Fruit fly (Drosophila melanogaster): ENCODE data around the gene CG34454.

The CG34454 gene

dm6 chr3L:205723-206284 lies 26.3 kb downstream of the CG34454 start, which contains the start of the genes Gk1 and CG13876 (continued):
- TF ChIP-seq Myc (optimal IDR thresholded peaks at IDR 0.05), result peak; percentile 6
- no peak for TF ChIP-seq brk (GFP tag; optimal IDR thresholded peaks at IDR 0.05)
- TF ChIP-seq GATAd (GFP tag; optimal IDR thresholded peaks at IDR 0.05), result no peak
- TF ChIP-seq jim (GFP tag; optimal IDR thresholded peaks at IDR 0.05), result no peak

- TF ChIP-seq tai (GFP tag; optimal IDR thresholded peaks at IDR 0.05), result no peak
- no peak for TF ChIP-seq Rel (GFP tag; optimal IDR thresholded peaks at IDR 0.05)
- peak; percentile 32 for TF ChIP-seq Rel (tag; optimal IDR thresholded peaks at IDR 0.05)
- no peak for TF ChIP-seq GATAd (GFP tag; optimal IDR thresholded peaks at IDR 0.05)
- no peak for TF ChIP-seq Vsx2 (GFP tag; optimal IDR thresholded peaks at IDR 0.05; ENCODE audit: partially characterized antibody)
- peak; percentile 38 for TF ChIP-seq fru (GFP tag; optimal IDR thresholded peaks at IDR 0.05)
- TF ChIP-seq CG32264 (GFP tag; optimal IDR thresholded peaks at IDR 0.05), result no peak
- no peak for TF ChIP-seq jim (GFP tag; optimal IDR thresholded peaks at IDR 0.05)
- no peak for TF ChIP-seq woc (GFP tag; optimal IDR thresholded peaks at IDR 0.05)
- TF ChIP-seq lola (GFP tag; optimal IDR thresholded peaks at IDR 0.05), result no peak
- TF ChIP-seq foxo (GFP tag; optimal IDR thresholded peaks at IDR 0.05), result no peak
- peak; percentile 6 for TF ChIP-seq Myc (optimal IDR thresholded peaks at IDR 0.05)
- no peak for TF ChIP-seq pan (optimal IDR thresholded peaks at IDR 0.05)
- no peak for TF ChIP-seq sv (GFP tag; optimal IDR thresholded peaks at IDR 0.05)
Observed at dm6 chr3L:203536-204135, 28.5 kb downstream of the CG34454 start, which contains the start of gene NitFhit. Gene NitFhit, plus strand, starts transcription at chr3L:203730.

- TF ChIP-seq HLH106 (tag; optimal IDR thresholded peaks at IDR 0.05), result peak; percentile 78
- no peak for TF ChIP-seq Mio (GFP tag; optimal IDR thresholded peaks at IDR 0.05)
- TF ChIP-seq sv (GFP tag; optimal IDR thresholded peaks at IDR 0.05), result peak; percentile 12
- TF ChIP-seq fru (GFP tag; optimal IDR thresholded peaks at IDR 0.05), result peak; percentile 6
- TF ChIP-seq foxo (GFP tag; optimal IDR thresholded peaks at IDR 0.05), result peak in 1 of 2 experiments; percentile 75
- TF ChIP-seq rgr (GFP tag; optimal IDR thresholded peaks at IDR 0.05), result peak; percentile 73
- no peak for TF ChIP-seq brk (GFP tag; optimal IDR thresholded peaks at IDR 0.05)
- no peak for TF ChIP-seq jim (GFP tag; optimal IDR thresholded peaks at IDR 0.05)
- peak; percentile 57 for TF ChIP-seq CG9705 (GFP tag; optimal IDR thresholded peaks at IDR 0.05)
- TF ChIP-seq dsf (GFP tag; optimal IDR thresholded peaks at IDR 0.05; ENCODE audit: borderline replicate concordance), result no peak
- peak; percentile 60 for TF ChIP-seq dmrt93B (GFP tag; optimal IDR thresholded peaks at IDR 0.05)
- TF ChIP-seq Hr83 (GFP tag; optimal IDR thresholded peaks at IDR 0.05; ENCODE audit: poor library complexity, severe bottlenecking), result peak; percentile 89
- TF ChIP-seq usp (GFP tag; optimal IDR thresholded peaks at IDR 0.05), result no peak
- no peak for TF ChIP-seq CrebA (GFP tag; optimal IDR thresholded peaks at IDR 0.05; ENCODE audit: borderline replicate concordance)
- no peak for TF ChIP-seq Jra (GFP tag; optimal IDR thresholded peaks at IDR 0.05)
- peak; percentile 52 for TF ChIP-seq psq (GFP tag; optimal IDR thresholded peaks at IDR 0.05)
- TF ChIP-seq br (GFP tag; optimal IDR thresholded peaks at IDR 0.05), result no peak
- no peak for TF ChIP-seq Hr78 (GFP tag; optimal IDR thresholded peaks at IDR 0.05)
- TF ChIP-seq Rel (GFP tag; optimal IDR thresholded peaks at IDR 0.05), result peak; percentile 6
- TF ChIP-seq Rel (tag; optimal IDR thresholded peaks at IDR 0.05), result no peak
- no peak for TF ChIP-seq CG32264 (GFP tag; optimal IDR thresholded peaks at IDR 0.05)
- no peak for TF ChIP-seq GATAd (GFP tag; optimal IDR thresholded peaks at IDR 0.05)
- no peak for TF ChIP-seq Dfd (GFP tag; optimal IDR thresholded peaks at IDR 0.05)
- TF ChIP-seq Hnf4 (GFP tag; optimal IDR thresholded peaks at IDR 0.05), result no peak
- no peak for TF ChIP-seq Vsx2 (GFP tag; optimal IDR thresholded peaks at IDR 0.05; ENCODE audit: partially characterized antibody)
- TF ChIP-seq OdsH (GFP tag; optimal IDR thresholded peaks at IDR 0.05), result peak; percentile 68
- TF ChIP-seq ey (GFP tag; optimal IDR thresholded peaks at IDR 0.05), result no peak
- peak; percentile 17 for TF ChIP-seq h (GFP tag; optimal IDR thresholded peaks at IDR 0.05)
- no peak for TF ChIP-seq Abd-B (GFP tag; optimal IDR thresholded peaks at IDR 0.05)
- TF ChIP-seq Sp1 (GFP tag; optimal IDR thresholded peaks at IDR 0.05), result peak; percentile 69
- no peak for TF ChIP-seq Myc (optimal IDR thresholded peaks at IDR 0.05)
- TF ChIP-seq pan (optimal IDR thresholded peaks at IDR 0.05), result no peak
- TF ChIP-seq N (GFP tag; optimal IDR thresholded peaks at IDR 0.05), result no peak
- no peak for TF ChIP-seq lola (GFP tag; optimal IDR thresholded peaks at IDR 0.05)
Observed at dm6 chr3L:199754-200596, 32.2 kb downstream of the CG34454 start, which contains the start of the genes rno and mri. Gene rno, minus strand, starts transcription at chr3L:199762. Gene mri, plus strand, starts transcription at chr3L:200174.
